Worm (Caenorhabditis elegans): ENCODE results near the gene F35E12.2.

F35E12.2 gene

ce11 chrV:13756359-13757091, 31.8 kb upstream of the F35E12.2 start, which contains the start of gene F20G2.2:
TSS of gene F20G2.2 (minus strand) at chrV:13756409.
- peak; percentile 20 for TF ChIP-seq ceh-28 (tag; optimal IDR thresholded peaks at IDR 0.05)
- TF ChIP-seq pha-4 (tag; optimal IDR thresholded peaks at IDR 0.05): peak; percentile 45
- TF ChIP-seq lin-15B (tag; optimal IDR thresholded peaks at IDR 0.05): no peak
- TF ChIP-seq skn-1 (tag; optimal IDR thresholded peaks at IDR 0.05): peak; percentile 83
- TF ChIP-seq nhr-67 (tag; optimal IDR thresholded peaks at IDR 0.05): no peak
- TF ChIP-seq nhr-23 (tag; optimal IDR thresholded peaks at IDR 0.05): no peak
- TF ChIP-seq ceh-9 (tag; optimal IDR thresholded peaks at IDR 0.05): no peak
- TF ChIP-seq lin-39 (tag; optimal IDR thresholded peaks at IDR 0.05): no peak
- no peak for TF ChIP-seq egl-5 (tag; optimal IDR thresholded peaks at IDR 0.05)
- TF ChIP-seq nhr-76 (tag; optimal IDR thresholded peaks at IDR 0.05): no peak
- no peak for TF ChIP-seq aly-2 (tag; optimal IDR thresholded peaks at IDR 0.05)
- TF ChIP-seq fkh-2 (tag; optimal IDR thresholded peaks at IDR 0.05): no peak
- no peak for TF ChIP-seq ceh-82 (tag; optimal IDR thresholded peaks at IDR 0.05)
- peak; percentile 13 for TF ChIP-seq hmg-11 (tag; optimal IDR thresholded peaks at IDR 0.05)
- peak; percentile 43 for TF ChIP-seq elt-2 (tag; optimal IDR thresholded peaks at IDR 0.05)

ce11 chrV:13753481-13753880, 28.8 kb upstream of the F35E12.2 start, which contains the start of gene F20G2.1:
TSS of gene F20G2.1 (minus strand) at chrV:13753581.
- TF ChIP-seq sea-2 (GFP tag; optimal IDR thresholded peaks at IDR 0.05) (no peak), ZK546.5 (tag; optimal IDR thresholded peaks at IDR 0.05) (no peak), aly-2 (tag; optimal IDR thresholded peaks at IDR 0.05) (no peak), ztf-11 (tag; optimal IDR thresholded peaks at IDR 0.05) (no peak), fkh-2 (tag; optimal IDR thresholded peaks at IDR 0.05) (no peak), nhr-237 (tag; optimal IDR thresholded peaks at IDR 0.05) (no peak), snpc-4 (tag; optimal IDR thresholded peaks at IDR 0.05) (no peak), pqm-1 (tag; optimal IDR thresholded peaks at IDR 0.05) (no peak)

- no peak for TF ChIP-seq mdl-1 (tag; optimal IDR thresholded peaks at IDR 0.05)
- TF ChIP-seq elt-2 (tag; optimal IDR thresholded peaks at IDR 0.05): peak; percentile 71
- TF ChIP-seq sea-2 (GFP tag; optimal IDR thresholded peaks at IDR 0.05): no peak
- peak; percentile 40 for TF ChIP-seq pqm-1 (tag; optimal IDR thresholded peaks at IDR 0.05)
Observed at ce11 chrV:13751811-13752210, 27.1 kb upstream of the F35E12.2 start, which contains the start of gene cld-9. TSS of gene cld-9 (minus strand) at chrV:13751891.

- TF ChIP-seq ceh-28 (tag; optimal IDR thresholded peaks at IDR 0.05): no peak
- TF ChIP-seq lsy-12 (tag; optimal IDR thresholded peaks at IDR 0.05): no peak
- TF ChIP-seq eor-1 (tag; optimal IDR thresholded peaks at IDR 0.05): no peak
Observed at ce11 chrV:13748658-13749057, 24.0 kb upstream of the F35E12.2 start, which contains the start of gene F35E12.10. TSS of gene F35E12.10 (minus strand) at chrV:13748758.

- no peak for TF ChIP-seq snpc-4 (tag; optimal IDR thresholded peaks at IDR 0.05)
- no peak for TF ChIP-seq fkh-10 (GFP tag; optimal IDR thresholded peaks at IDR 0.05)
- no peak for TF ChIP-seq ZK546.5 (tag; optimal IDR thresholded peaks at IDR 0.05)
- no peak for TF ChIP-seq ztf-11 (tag; optimal IDR thresholded peaks at IDR 0.05)
- TF ChIP-seq ceh-82 (tag; optimal IDR thresholded peaks at IDR 0.05): no peak
- no peak for TF ChIP-seq egl-27 (tag; optimal IDR thresholded peaks at IDR 0.05)
- TF ChIP-seq unc-39 (tag; optimal IDR thresholded peaks at IDR 0.05): no peak
- TF ChIP-seq nhr-28 (tag; optimal IDR thresholded peaks at IDR 0.05): no peak
- peak; percentile 61 for TF ChIP-seq pha-4 (tag; optimal IDR thresholded peaks at IDR 0.05)
- no peak for TF ChIP-seq sea-2 (GFP tag; optimal IDR thresholded peaks at IDR 0.05)
- peak; percentile 94 for TF ChIP-seq pqm-1 (tag; optimal IDR thresholded peaks at IDR 0.05)
- no peak for TF ChIP-seq egl-5 (tag; optimal IDR thresholded peaks at IDR 0.05)
- peak; percentile 49 for TF ChIP-seq jun-1 (tag; optimal IDR thresholded peaks at IDR 0.05)
- no peak for TF ChIP-seq nhr-25 (tag; optimal IDR thresholded peaks at IDR 0.05)
- no peak for TF ChIP-seq ceh-9 (tag; optimal IDR thresholded peaks at IDR 0.05)
- no peak for TF ChIP-seq elt-1 (tag; optimal IDR thresholded peaks at IDR 0.05)
- peak; percentile 95 for TF ChIP-seq elt-2 (tag; optimal IDR thresholded peaks at IDR 0.05)
- no peak for TF ChIP-seq ceh-16 (tag; optimal IDR thresholded peaks at IDR 0.05)
- TF ChIP-seq nhr-23 (tag; optimal IDR thresholded peaks at IDR 0.05): no peak
- no peak for TF ChIP-seq eor-1 (tag; optimal IDR thresholded peaks at IDR 0.05)
- no peak for TF ChIP-seq mml-1 (tag; optimal IDR thresholded peaks at IDR 0.05)
- TF ChIP-seq lin-15B (tag; optimal IDR thresholded peaks at IDR 0.05): no peak
- TF ChIP-seq nhr-237 (tag; optimal IDR thresholded peaks at IDR 0.05): no peak
- no peak for TF ChIP-seq nhr-43 (tag; optimal IDR thresholded peaks at IDR 0.05; ENCODE audit: poor library complexity, severe bottlenecking)
- no peak for TF ChIP-seq mdl-1 (tag; optimal IDR thresholded peaks at IDR 0.05)
- no peak for TF ChIP-seq fos-1 (tag; optimal IDR thresholded peaks at IDR 0.05)
- no peak for TF ChIP-seq nfya-1 (tag; optimal IDR thresholded peaks at IDR 0.05; ENCODE audit: insufficient read depth)
- no peak for TF ChIP-seq lin-39 (tag; optimal IDR thresholded peaks at IDR 0.05)
- TF ChIP-seq hmg-11 (tag; optimal IDR thresholded peaks at IDR 0.05): no peak
- TF ChIP-seq nhr-76 (tag; optimal IDR thresholded peaks at IDR 0.05): no peak
- TF ChIP-seq lsy-12 (tag; optimal IDR thresholded peaks at IDR 0.05): no peak
- TF ChIP-seq unc-62 (GFP tag; optimal IDR thresholded peaks at IDR 0.05): no peak
- no peak for TF ChIP-seq nhr-77 (tag; optimal IDR thresholded peaks at IDR 0.05)
- TF ChIP-seq ceh-28 (tag; optimal IDR thresholded peaks at IDR 0.05): no peak
- no peak for TF ChIP-seq elt-3 (tag; optimal IDR thresholded peaks at IDR 0.05)
- no peak for TF ChIP-seq R02D3.7 (tag; optimal IDR thresholded peaks at IDR 0.05)
Observed at ce11 chrV:13744901-13745300, 20.2 kb upstream of the F35E12.2 start, which contains the start of gene F35E12.9. TSS of gene F35E12.9 (minus strand) at chrV:13745127.
